Worm (Caenorhabditis elegans): ENCODE data around the gene sta-2.

The sta-2 gene

ce11 chrV:9775734-9776133 is 34.7 kb downstream of the sta-2 start, which contains the start of gene F46B6.12:
TSS of gene F46B6.12 (minus strand) at chrV:9775834.
- TF ChIP-seq dmd-4 (tag; optimal IDR thresholded peaks at IDR 0.05) (no peak), F13H6.1 (tag; optimal IDR thresholded peaks at IDR 0.05) (no peak), unc-55 (GFP tag; optimal IDR thresholded peaks at IDR 0.05) (no peak), lin-11 (tag; optimal IDR thresholded peaks at IDR 0.05) (no peak), crh-2 (tag; optimal IDR thresholded peaks at IDR 0.05) (no peak), lin-39 (tag; optimal IDR thresholded peaks at IDR 0.05) (no peak), ZK546.5 (tag; optimal IDR thresholded peaks at IDR 0.05) (no peak), nhr-6 (tag; optimal IDR thresholded peaks at IDR 0.05) (no peak), aly-2 (tag; optimal IDR thresholded peaks at IDR 0.05) (no peak), nhr-21 (tag; optimal IDR thresholded peaks at IDR 0.05) (no peak), egl-27 (tag; optimal IDR thresholded peaks at IDR 0.05) (no peak)

- no peak for TF ChIP-seq ama-1 (optimal IDR thresholded peaks at IDR 0.05)
- TF ChIP-seq nhr-12 (tag; optimal IDR thresholded peaks at IDR 0.05): no peak
- no peak for TF ChIP-seq nhr-25 (tag; optimal IDR thresholded peaks at IDR 0.05)
- TF ChIP-seq C34F6.9 (tag; optimal IDR thresholded peaks at IDR 0.05): no peak
- no peak for TF ChIP-seq ztf-1 (GFP tag; conservative IDR thresholded peaks at IDR 0.05)
- TF ChIP-seq ceh-82 (tag; optimal IDR thresholded peaks at IDR 0.05): no peak
- TF ChIP-seq unc-39 (tag; optimal IDR thresholded peaks at IDR 0.05): no peak
Observed at ce11 chrV:9777645-9778044, 36.6 kb downstream of the sta-2 start, which contains the start of gene smg-4. TSS of gene smg-4 (minus strand) at chrV:9777745.

- TF ChIP-seq ceh-82 (tag; optimal IDR thresholded peaks at IDR 0.05) (no peak), mdl-1 (tag; optimal IDR thresholded peaks at IDR 0.05) (no peak), snpc-4 (tag; optimal IDR thresholded peaks at IDR 0.05) (no peak), nhr-237 (tag; optimal IDR thresholded peaks at IDR 0.05) (no peak), zag-1 (tag; optimal IDR thresholded peaks at IDR 0.05) (no peak), R02D3.7 (tag; optimal IDR thresholded peaks at IDR 0.05) (no peak), unc-39 (tag; optimal IDR thresholded peaks at IDR 0.05) (no peak), ceh-16 (tag; optimal IDR thresholded peaks at IDR 0.05) (no peak), egl-27 (tag; optimal IDR thresholded peaks at IDR 0.05) (no peak), mab-5 (tag; optimal IDR thresholded peaks at IDR 0.05) (no peak), lin-39 (tag; optimal IDR thresholded peaks at IDR 0.05) (no peak), lin-11 (tag; optimal IDR thresholded peaks at IDR 0.05) (no peak), ztf-1 (GFP tag; conservative IDR thresholded peaks at IDR 0.05) (no peak), elt-1 (tag; optimal IDR thresholded peaks at IDR 0.05) (no peak), nhr-11 (tag; optimal IDR thresholded peaks at IDR 0.05) (no peak), unc-55 (GFP tag; optimal IDR thresholded peaks at IDR 0.05) (no peak), blmp-1 (tag; optimal IDR thresholded peaks at IDR 0.05; ENCODE audit: insufficient read depth) (no peak), peb-1 (tag; optimal IDR thresholded peaks at IDR 0.05) (no peak), lin-13 (GFP tag; optimal IDR thresholded peaks at IDR 0.05) (no peak)
Observed at ce11 chrV:9779418-9779817, 38.4 kb downstream of the sta-2 start, which contains the start of gene F46B6.4. TSS of gene F46B6.4 (minus strand) at chrV:9779518.

ce11 chrV:9782045-9782444 is 41.0 kb downstream of the sta-2 start:
- TF ChIP-seq lin-13 (GFP tag; optimal IDR thresholded peaks at IDR 0.05): no peak
- no peak for TF ChIP-seq ztf-1 (GFP tag; conservative IDR thresholded peaks at IDR 0.05)
- no peak for TF ChIP-seq nhr-12 (tag; optimal IDR thresholded peaks at IDR 0.05)

ce11 chrV:9782969-9783368 is 42.0 kb downstream of the sta-2 start, which contains the start of gene F46B6.5:
TSS of gene F46B6.5 (minus strand) at chrV:9783069.
- no peak for TF ChIP-seq sem-4 (tag; optimal IDR thresholded peaks at IDR 0.05)
- TF ChIP-seq nhr-237 (tag; optimal IDR thresholded peaks at IDR 0.05): no peak
- no peak for TF ChIP-seq skn-1 (tag; optimal IDR thresholded peaks at IDR 0.05)
- no peak for TF ChIP-seq ztf-1 (GFP tag; conservative IDR thresholded peaks at IDR 0.05)
- TF ChIP-seq nhr-129 (tag; optimal IDR thresholded peaks at IDR 0.05): no peak
- TF ChIP-seq dmd-4 (tag; optimal IDR thresholded peaks at IDR 0.05): no peak
- no peak for TF ChIP-seq mbf-1 (tag; optimal IDR thresholded peaks at IDR 0.05)
- no peak for TF ChIP-seq ceh-82 (tag; optimal IDR thresholded peaks at IDR 0.05)
- no peak for TF ChIP-seq blmp-1 (tag; optimal IDR thresholded peaks at IDR 0.05; ENCODE audit: insufficient read depth)
- no peak for TF ChIP-seq egl-27 (tag; optimal IDR thresholded peaks at IDR 0.05)
- TF ChIP-seq sma-9 (GFP tag; optimal IDR thresholded peaks at IDR 0.05): no peak
- no peak for TF ChIP-seq sma-9 (tag; optimal IDR thresholded peaks at IDR 0.05)
- no peak for TF ChIP-seq sma-3 (GFP tag; optimal IDR thresholded peaks at IDR 0.05)
